Worm (Caenorhabditis elegans): ENCODE measurements around the gene rml-3.

The rml-3 gene

ce11 chrX:6206305-6206704 is 32.6 kb downstream of the rml-3 start, which contains the start of gene mtp-18:
Gene mtp-18, minus strand, starts transcription at chrX:6206405.
- TF ChIP-seq odd-2 (tag; optimal IDR thresholded peaks at IDR 0.05) (no peak), madf-2 (tag; optimal IDR thresholded peaks at IDR 0.05) (no peak), pax-1 (tag; optimal IDR thresholded peaks at IDR 0.05) (no peak), nhr-11 (tag; optimal IDR thresholded peaks at IDR 0.05) (no peak), T23F11.4 (GFP tag; optimal IDR thresholded peaks at IDR 0.05) (no peak), hlh-30 (tag; optimal IDR thresholded peaks at IDR 0.05; ENCODE audit: insufficient read depth) (no peak)

- no peak for TF ChIP-seq ceh-31 (tag; optimal IDR thresholded peaks at IDR 0.05)
- no peak for TF ChIP-seq K02D7.2 (tag; optimal IDR thresholded peaks at IDR 0.05)
- TF ChIP-seq ceh-9 (tag; optimal IDR thresholded peaks at IDR 0.05): no peak
- TF ChIP-seq ceh-30 (tag; optimal IDR thresholded peaks at IDR 0.05): no peak
- no peak for TF ChIP-seq elt-4 (tag; optimal IDR thresholded peaks at IDR 0.05)
- TF ChIP-seq C08G9.2 (tag; optimal IDR thresholded peaks at IDR 0.05): no peak
- no peak for TF ChIP-seq sox-2 (GFP tag; IDR thresholded peaks at IDR 0.05)
- no peak for TF ChIP-seq ttx-3 (tag; optimal IDR thresholded peaks at IDR 0.05)
- no peak for TF ChIP-seq ceh-14 (tag; optimal IDR thresholded peaks at IDR 0.05)
- no peak for TF ChIP-seq ceh-18 (tag; optimal IDR thresholded peaks at IDR 0.05)
- TF ChIP-seq fax-1 (tag; optimal IDR thresholded peaks at IDR 0.05): no peak
- no peak for TF ChIP-seq unc-3 (GFP tag; conservative IDR thresholded peaks at IDR 0.05)
- TF ChIP-seq unc-3 (tag; optimal IDR thresholded peaks at IDR 0.05): no peak
- no peak for TF ChIP-seq mec-3 (tag; optimal IDR thresholded peaks at IDR 0.05; ENCODE audit: borderline replicate concordance)
- TF ChIP-seq pha-2 (tag; optimal IDR thresholded peaks at IDR 0.05): no peak
- TF ChIP-seq nhr-11 (tag; optimal IDR thresholded peaks at IDR 0.05): no peak
- TF ChIP-seq ceh-45 (GFP tag; IDR thresholded peaks at IDR 0.05): no peak
- no peak for TF ChIP-seq ets-4 (tag; optimal IDR thresholded peaks at IDR 0.05)
These were observed 33.5 kb downstream of the rml-3 start for ce11 chrX:6205325-6205724.

ce11 chrX:6204696-6205232 is 34.1 kb downstream of the rml-3 start, which contains the start of gene bca-1:
Gene bca-1, minus strand, starts transcription at chrX:6204746.
- TF ChIP-seq elt-2 (tag; optimal IDR thresholded peaks at IDR 0.05) (no peak), sdc-2 (tag; optimal IDR thresholded peaks at IDR 0.05) (no peak), K02D7.2 (tag; optimal IDR thresholded peaks at IDR 0.05) (no peak), C08G9.2 (tag; optimal IDR thresholded peaks at IDR 0.05) (no peak), che-1 (tag; optimal IDR thresholded peaks at IDR 0.05) (no peak), ahr-1 (tag; optimal IDR thresholded peaks at IDR 0.05) (no peak), unc-86 (tag; optimal IDR thresholded peaks at IDR 0.05) (no peak), hlh-15 (tag; optimal IDR thresholded peaks at IDR 0.05) (no peak), pag-3 (tag; optimal IDR thresholded peaks at IDR 0.05; ENCODE audit: borderline replicate concordance) (no peak), F13H6.1 (tag; optimal IDR thresholded peaks at IDR 0.05) (no peak), eyg-1 (tag; optimal IDR thresholded peaks at IDR 0.05) (no peak), ets-4 (tag; optimal IDR thresholded peaks at IDR 0.05) (no peak), C38D4.7 (GFP tag; optimal IDR thresholded peaks at IDR 0.05) (no peak), fkh-10 (GFP tag; optimal IDR thresholded peaks at IDR 0.05) (no peak), zip-5 (tag; optimal IDR thresholded peaks at IDR 0.05) (no peak), pha-4 (tag; optimal IDR thresholded peaks at IDR 0.05) (no peak)

- TF ChIP-seq C38D4.7 (GFP tag; optimal IDR thresholded peaks at IDR 0.05) (no peak), dve-1 (tag; optimal IDR thresholded peaks at IDR 0.05) (no peak), ceh-48 (tag; optimal IDR thresholded peaks at IDR 0.05) (no peak), C08G9.2 (tag; optimal IDR thresholded peaks at IDR 0.05) (no peak), madf-2 (tag; optimal IDR thresholded peaks at IDR 0.05) (no peak), T23F11.4 (GFP tag; optimal IDR thresholded peaks at IDR 0.05) (no peak), F13H6.1 (tag; optimal IDR thresholded peaks at IDR 0.05) (no peak), unc-55 (GFP tag; optimal IDR thresholded peaks at IDR 0.05) (no peak), unc-42 (tag; optimal IDR thresholded peaks at IDR 0.05) (no peak), pha-2 (tag; optimal IDR thresholded peaks at IDR 0.05) (no peak), ceh-34 (tag; optimal IDR thresholded peaks at IDR 0.05) (no peak)
These were observed 35.5 kb downstream of the rml-3 start for ce11 chrX:6203315-6203714.
